Worm (Caenorhabditis elegans): ENCODE results near the gene C34C12.2.

Gene C34C12.2

DNA sequence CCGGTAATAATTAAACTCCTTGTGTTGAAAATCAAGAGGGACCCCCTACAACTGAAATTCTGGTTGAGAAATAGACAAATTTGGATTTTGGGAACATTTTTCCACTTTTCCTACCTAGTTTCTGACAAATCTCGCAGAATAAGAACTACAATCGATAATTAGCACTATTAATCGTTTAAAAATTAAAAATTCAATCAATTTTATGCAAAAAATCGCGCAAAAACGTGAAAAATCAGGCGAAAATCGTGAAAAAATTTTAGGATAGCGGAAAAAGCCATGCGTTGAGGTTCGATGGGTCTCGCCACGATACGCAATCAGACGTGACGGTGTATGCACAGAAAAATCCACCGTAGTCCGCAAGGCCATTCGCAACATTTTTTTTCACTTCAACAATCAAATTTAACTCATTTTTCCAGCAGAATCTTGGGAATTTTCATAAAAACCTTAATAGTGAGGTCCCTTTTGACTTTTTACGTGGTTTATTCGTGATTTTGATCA lies 51.5 kb downstream of the C34C12.2 start, which contains the start of gene lias-1 (continued):
- TF ChIP-seq ceh-100 (GFP tag; IDR thresholded peaks at IDR 0.05) (peak; percentile 72), mcd-1 (GFP tag; IDR thresholded peaks at IDR 0.05) (peak; percentile 78), lin-40 (tag; optimal IDR thresholded peaks at IDR 0.05) (peak; percentile 70), pha-4 (tag; optimal IDR thresholded peaks at IDR 0.05) (peak; percentile 31), ztf-18 (tag; optimal IDR thresholded peaks at IDR 0.05) (peak; percentile 21), nhr-80 (tag; optimal IDR thresholded peaks at IDR 0.05) (peak; percentile 27), tbp1 (GFP tag; optimal IDR thresholded peaks at IDR 0.05) (peak; percentile 56), nfyb-1 (GFP tag; IDR thresholded peaks at IDR 0.05) (0 out of 2 replicates have a peak, but pooled peaks have one; percentile 27), ztf-25 (GFP tag; IDR thresholded peaks at IDR 0.05) (no peak), rcor-1 (GFP tag; IDR thresholded peaks at IDR 0.05) (peak; percentile 59), madf-6 (GFP tag; IDR thresholded peaks at IDR 0.05) (peak; percentile 75), K12H6.12 (tag; optimal IDR thresholded peaks at IDR 0.05) (peak; percentile 21), nhr-90 (tag; optimal IDR thresholded peaks at IDR 0.05) (no peak), dpl-1 (GFP tag; optimal IDR thresholded peaks at IDR 0.05) (peak; percentile 58), tlf-1 (GFP tag; optimal IDR thresholded peaks at IDR 0.05) (peak; percentile 33), Y53G8AR.9 (GFP tag; conservative IDR thresholded peaks at IDR 0.05) (0 out of 2 replicates have a peak, but pooled peaks have one; percentile 39), die-1 (tag; optimal IDR thresholded peaks at IDR 0.05) (no peak), K11D2.4 (GFP tag; IDR thresholded peaks at IDR 0.05) (no peak), F49E8.2 (tag; optimal IDR thresholded peaks at IDR 0.05; ENCODE audit: insufficient read depth) (peak; percentile 72), ekl-4 (GFP tag; IDR thresholded peaks at IDR 0.05) (0 out of 2 replicates have a peak, but pooled peaks have one; percentile 34), cebp-1 (GFP tag; IDR thresholded peaks at IDR 0.05) (0 out of 2 replicates have a peak, but pooled peaks have one; percentile 31), cebp-1 (tag; optimal IDR thresholded peaks at IDR 0.05) (peak; percentile 66), madf-3 (GFP tag; IDR thresholded peaks at IDR 0.05) (0 out of 2 replicates have a peak, but pooled peaks have one; percentile 57), madf-10 (tag; optimal IDR thresholded peaks at IDR 0.05) (peak; percentile 38), ceh-27 (GFP tag; optimal IDR thresholded peaks at IDR 0.05) (peak; percentile 56), snpc-4 (GFP tag; optimal IDR thresholded peaks at IDR 0.05) (no peak), snpc-4 (tag; optimal IDR thresholded peaks at IDR 0.05) (peak in 3 of 4 experiments; percentile 28 to 45 (median 31)), snpc-1.3 (tag; optimal IDR thresholded peaks at IDR 0.05; ENCODE audit: insufficient read depth) (peak; percentile 76), lsl-1 (GFP tag; optimal IDR thresholded peaks at IDR 0.05) (peak; percentile 88), F33H1.4 (GFP tag; IDR thresholded peaks at IDR 0.05) (peak; percentile 97), ama-1 (optimal IDR thresholded peaks at IDR 0.05) (no peak), ama-1 (GFP tag; optimal IDR thresholded peaks at IDR 0.05) (peak in 1 of 2 experiments; percentile 17), Y67H2A.10 (GFP tag; conservative IDR thresholded peaks at IDR 0.05) (no peak), athp-1 (tag; optimal IDR thresholded peaks at IDR 0.05) (no peak), B0336.3 (GFP tag; IDR thresholded peaks at IDR 0.05) (0 out of 2 replicates have a peak, but pooled peaks have one; percentile 27), ZK185.1 (tag; optimal IDR thresholded peaks at IDR 0.05; ENCODE audit: poor library complexity, severe bottlenecking) (peak; percentile 76), madf-8 (GFP tag; conservative IDR thresholded peaks at IDR 0.05) (peak; percentile 39), cebp-2 (GFP tag; IDR thresholded peaks at IDR 0.05) (no peak), Y56A3A.18 (GFP tag; IDR thresholded peaks at IDR 0.05) (no peak)

Data from whole organism, young adult.